Worm (Caenorhabditis elegans): ENCODE measurements around the gene rpoa-49.

- TF ChIP-seq cog-1 (tag; optimal IDR thresholded peaks at IDR 0.05) (no peak), tab-1 (GFP tag; IDR thresholded peaks at IDR 0.05) (no peak), flt-1 (GFP tag; IDR thresholded peaks at IDR 0.05) (no peak)
Measured at ce11 chrII:12685-13084, 32.2 kb upstream of the rpoa-49 start, which contains the start of gene best-3.
